Worm (Caenorhabditis elegans): ENCODE data around the gene pod-1.

ce11 chrIII:13501599-13501998 lies 22.3 kb downstream of the pod-1 start, which contains the start of gene T28A8.5:
- TF ChIP-seq tra-4 (tag; optimal IDR thresholded peaks at IDR 0.05): no peak
- TF ChIP-seq scrt-1 (GFP tag; IDR thresholded peaks at IDR 0.05): no peak

Measured in whole organism, early embryonic.